Fruit fly (Drosophila melanogaster): ENCODE results near the gene Elys.
A peak's percentile ranks its signal among the peaks of the same experiment; 100 is the strongest.

Gene Elys

dm6 chrX:19683040-19683875 lies 31.2 kb downstream of the Elys start, which contains the start of the genes dome and Ubqn (continued):
- TF ChIP-seq CG5245 (GFP tag; optimal IDR thresholded peaks at IDR 0.05) (no peak), gcm (GFP tag; optimal IDR thresholded peaks at IDR 0.05) (no peak), Med (GFP tag) (peak; percentile 77), Mrtf (GFP tag; IDR thresholded peaks at IDR 0.05) (no peak), CG8478 (optimal IDR thresholded peaks at IDR 0.05) (peak; percentile 83), CG4404 (GFP tag; IDR thresholded peaks at IDR 0.05) (no peak), ac (GFP tag; optimal IDR thresholded peaks at IDR 0.05) (no peak), Six4 (GFP tag; optimal IDR thresholded peaks at IDR 0.05) (no peak), Camta (GFP tag; optimal IDR thresholded peaks at IDR 0.05) (peak; percentile 4), Ada2b (GFP tag; IDR thresholded peaks at IDR 0.05) (no peak), jigr1 (GFP tag; IDR thresholded peaks at IDR 0.05) (no peak), rib (GFP tag; IDR thresholded peaks at IDR 0.05) (no peak), ham (GFP tag; IDR thresholded peaks at IDR 0.05) (no peak), CG33557 (GFP tag; optimal IDR thresholded peaks at IDR 0.05) (no peak), CG14667 (GFP tag; IDR thresholded peaks at IDR 0.05) (no peak), CG6683 (GFP tag; optimal IDR thresholded peaks at IDR 0.05) (no peak), CoRest (tag; optimal IDR thresholded peaks at IDR 0.05) (peak; percentile 1), kni (GFP tag; optimal IDR thresholded peaks at IDR 0.05) (peak; percentile 34), gro (GFP tag; optimal IDR thresholded peaks at IDR 0.05) (no peak), D19B (GFP tag; optimal IDR thresholded peaks at IDR 0.05) (no peak), Eip74EF (GFP tag; optimal IDR thresholded peaks at IDR 0.05) (no peak), CG1832 (GFP tag; optimal IDR thresholded peaks at IDR 0.05) (peak; percentile 92), CG15479 (GFP tag; optimal IDR thresholded peaks at IDR 0.05) (no peak), CG32532 (GFP tag; IDR thresholded peaks at IDR 0.05) (peak; percentile 60; the same call in 1 of the 2 replicates), tup (GFP tag; optimal IDR thresholded peaks at IDR 0.05) (no peak), psq (GFP tag; optimal IDR thresholded peaks at IDR 0.05) (no peak), CG6765 (GFP tag; optimal IDR thresholded peaks at IDR 0.05) (no peak), mam (GFP tag; optimal IDR thresholded peaks at IDR 0.05) (no peak), CG31224 (GFP tag; IDR thresholded peaks at IDR 0.05) (no peak), fd102C (GFP tag; optimal IDR thresholded peaks at IDR 0.05) (no peak), CG11085 (GFP tag; IDR thresholded peaks at IDR 0.05) (no peak), CG12299 (tag; optimal IDR thresholded peaks at IDR 0.05) (no peak), CG30431 (GFP tag; optimal IDR thresholded peaks at IDR 0.05) (no peak), klu (GFP tag; IDR thresholded peaks at IDR 0.05) (no peak), Awh (GFP tag; IDR thresholded peaks at IDR 0.05) (no peak), lola (GFP tag; optimal IDR thresholded peaks at IDR 0.05) (no peak), stwl (tag; optimal IDR thresholded peaks at IDR 0.05) (peak; percentile 72), HmgZ (tag; optimal IDR thresholded peaks at IDR 0.05) (peak; percentile 10), CG12391 (tag; optimal IDR thresholded peaks at IDR 0.05) (peak; percentile 6), Ravus (GFP tag; IDR thresholded peaks at IDR 0.05) (no peak)

DNA sequence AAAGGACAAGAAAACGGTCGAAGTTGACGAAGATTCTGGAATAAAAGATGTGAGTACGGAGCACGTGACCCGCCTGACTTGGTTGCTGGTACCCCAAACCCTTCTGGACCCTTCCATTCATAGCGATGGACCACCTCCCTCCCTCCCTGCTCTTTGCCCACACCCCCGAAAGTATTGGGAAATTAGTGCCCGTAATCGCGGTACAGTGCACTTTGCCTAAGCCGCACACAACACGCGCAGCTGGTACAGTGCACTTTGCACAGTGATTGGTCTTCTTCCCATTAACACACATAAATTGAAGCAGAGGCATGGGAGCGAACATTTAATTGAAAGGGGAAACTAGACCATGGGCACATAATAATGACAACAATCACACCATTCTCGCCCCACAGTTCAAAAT lies 31.9 kb downstream of the Elys start:
- TF ChIP-seq klu (GFP tag; IDR thresholded peaks at IDR 0.05) (no peak), exex (tag; optimal IDR thresholded peaks at IDR 0.05) (no peak), row (GFP tag; IDR thresholded peaks at IDR 0.05) (peak; percentile 23; the same call in 1 of the 3 replicates), tgo (GFP tag; IDR thresholded peaks at IDR 0.05) (no peak), grau (tag; optimal IDR thresholded peaks at IDR 0.05) (peak; percentile 86), CG7357 (GFP tag; IDR thresholded peaks at IDR 0.05) (no peak), Usf (GFP tag; optimal IDR thresholded peaks at IDR 0.05) (no peak), CG4730 (GFP tag; IDR thresholded peaks at IDR 0.05) (no peak), ATbp (GFP tag; optimal IDR thresholded peaks at IDR 0.05) (no peak), Elba2 (GFP tag; optimal IDR thresholded peaks at IDR 0.05) (no peak), ara (GFP tag; IDR thresholded peaks at IDR 0.05) (0 out of 2 replicates have a peak, but pooled peaks have one; percentile 37), Tbp (GFP tag; optimal IDR thresholded peaks at IDR 0.05) (no peak), ranshi (GFP tag; IDR thresholded peaks at IDR 0.05) (peak; percentile 24; the same call in 1 of the 2 replicates)

Measured in whole organism, embryonic.